Fruit fly (Drosophila melanogaster): ENCODE measurements around the gene CG12229.

Gene CG12229

dm6 chr3L:17415967-17416749 is 20.1 kb downstream of the CG12229 start:
- TF ChIP-seq CTCF (optimal IDR thresholded peaks at IDR 0.05) (no peak), CG8478 (optimal IDR thresholded peaks at IDR 0.05) (no peak)

- TF ChIP-seq CTCF (optimal IDR thresholded peaks at IDR 0.05) (no peak), CG8478 (optimal IDR thresholded peaks at IDR 0.05) (no peak)
Observed at dm6 chr3L:17412146-17412545, 24.1 kb downstream of the CG12229 start.

DNA sequence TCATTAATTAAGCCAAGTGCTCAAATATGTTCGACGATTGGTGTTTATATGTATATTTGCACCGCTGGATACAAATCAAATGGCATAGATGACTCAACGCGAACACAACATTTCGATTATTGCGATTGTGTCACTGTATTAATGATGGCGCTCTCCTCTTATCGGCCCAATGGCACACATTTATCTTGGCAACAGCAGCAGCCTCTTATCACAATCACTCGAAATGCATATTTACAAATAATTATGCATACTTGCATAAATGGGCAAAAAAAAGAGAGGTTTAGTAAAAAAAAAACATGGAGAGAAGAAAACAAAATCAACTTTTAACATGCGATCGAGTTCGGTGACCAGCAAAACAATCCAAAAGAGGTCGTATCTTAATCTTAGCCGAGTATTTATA is 25.0 kb downstream of the CG12229 start:
- no peak for TF ChIP-seq CG8478 (optimal IDR thresholded peaks at IDR 0.05)
- TF ChIP-seq CTCF (optimal IDR thresholded peaks at IDR 0.05), result no peak

DNA sequence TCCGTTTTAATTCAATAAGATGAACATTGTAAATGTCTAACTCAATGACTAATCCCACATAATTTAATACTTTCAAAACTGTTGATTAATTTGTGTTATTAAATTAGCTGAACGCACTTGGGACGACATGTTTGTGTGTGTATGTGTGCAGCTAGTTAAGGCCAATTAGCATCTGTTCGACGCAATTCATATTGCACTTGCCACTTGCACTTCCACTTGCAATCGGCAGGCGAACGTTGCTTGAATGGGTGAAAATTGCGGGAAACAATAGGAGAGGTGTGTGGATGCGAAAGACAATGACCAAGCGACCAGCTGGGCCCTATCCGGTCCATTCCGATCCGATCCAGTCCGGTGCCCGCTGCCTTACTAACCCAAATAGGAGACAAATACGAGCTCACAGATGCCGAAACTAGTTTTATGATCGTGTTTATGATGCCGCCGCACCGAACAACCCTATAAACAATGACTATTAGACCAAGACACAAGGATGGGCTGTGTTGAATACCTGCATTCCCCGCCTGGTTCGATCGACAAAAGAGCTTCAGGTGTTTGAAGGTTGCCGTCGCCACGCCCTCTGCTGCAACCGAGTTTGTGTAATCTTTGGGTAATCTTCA is 28.6 kb downstream of the CG12229 start:
- TF ChIP-seq CG8478 (optimal IDR thresholded peaks at IDR 0.05), result no peak
- no peak for TF ChIP-seq CTCF (optimal IDR thresholded peaks at IDR 0.05)

- TF ChIP-seq CG8478 (optimal IDR thresholded peaks at IDR 0.05), result no peak
- TF ChIP-seq CTCF (optimal IDR thresholded peaks at IDR 0.05), result peak in 1 of 2 experiments; percentile 35
Observed at dm6 chr3L:17407073-17407472, 29.2 kb downstream of the CG12229 start.

dm6 chr3L:17404646-17405045 is 31.6 kb downstream of the CG12229 start:
- TF ChIP-seq CG8478 (optimal IDR thresholded peaks at IDR 0.05) (no peak), CTCF (optimal IDR thresholded peaks at IDR 0.05) (no peak)

- no peak for TF ChIP-seq CTCF (optimal IDR thresholded peaks at IDR 0.05)
- TF ChIP-seq CG8478 (optimal IDR thresholded peaks at IDR 0.05), result no peak
Observed at dm6 chr3L:17403268-17403667, 33.0 kb downstream of the CG12229 start.

DNA sequence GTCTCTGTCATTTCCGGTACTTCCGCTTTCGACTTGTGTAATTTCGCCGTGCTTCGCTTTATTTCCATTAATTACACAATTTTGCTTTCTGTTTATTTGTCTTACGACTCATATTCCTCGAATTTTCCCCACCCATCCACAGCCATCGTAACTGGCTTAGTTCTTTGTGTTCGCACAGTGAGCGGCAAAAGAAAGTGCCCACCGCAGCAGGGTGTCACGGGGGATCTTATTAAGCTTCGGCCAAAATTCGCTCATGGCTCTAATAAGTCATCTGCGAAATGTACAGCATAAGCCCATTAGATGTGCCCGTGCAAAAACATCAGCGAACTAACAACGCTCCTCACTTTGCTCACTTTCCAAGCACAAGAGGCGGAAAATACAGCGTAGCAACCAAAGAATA is 33.8 kb downstream of the CG12229 start:
- TF ChIP-seq CG8478 (optimal IDR thresholded peaks at IDR 0.05) (no peak), CTCF (optimal IDR thresholded peaks at IDR 0.05) (no peak)

DNA sequence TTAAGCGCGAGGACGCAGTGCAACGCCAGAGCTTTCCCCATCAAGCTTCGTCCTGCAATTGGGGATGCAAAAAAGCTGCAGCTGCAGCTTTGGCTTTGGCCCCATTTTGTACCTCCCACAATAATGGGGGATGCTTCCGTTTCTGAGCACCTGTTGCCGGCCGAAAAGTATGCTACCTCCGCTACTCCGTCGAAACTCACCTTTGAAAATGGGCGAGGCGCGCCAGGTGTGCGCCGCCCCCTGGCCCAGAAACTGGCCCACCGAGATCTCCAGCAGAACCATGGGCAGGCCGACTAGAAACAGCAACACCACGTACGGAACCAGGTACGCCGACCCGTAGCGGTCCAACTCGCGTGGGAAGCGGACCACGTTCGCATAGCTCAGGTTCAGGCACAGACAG is 34.8 kb downstream of the CG12229 start:
- TF ChIP-seq CTCF (optimal IDR thresholded peaks at IDR 0.05) (no peak), CG8478 (optimal IDR thresholded peaks at IDR 0.05) (no peak)

- TF ChIP-seq CTCF (optimal IDR thresholded peaks at IDR 0.05), result no peak
- TF ChIP-seq CG8478 (optimal IDR thresholded peaks at IDR 0.05), result no peak
Observed at dm6 chr3L:17400911-17401310, 35.3 kb downstream of the CG12229 start.

dm6 chr3L:17399014-17399413 is 37.2 kb downstream of the CG12229 start:
- TF ChIP-seq CG8478 (optimal IDR thresholded peaks at IDR 0.05) (no peak), CTCF (optimal IDR thresholded peaks at IDR 0.05) (no peak)

DNA sequence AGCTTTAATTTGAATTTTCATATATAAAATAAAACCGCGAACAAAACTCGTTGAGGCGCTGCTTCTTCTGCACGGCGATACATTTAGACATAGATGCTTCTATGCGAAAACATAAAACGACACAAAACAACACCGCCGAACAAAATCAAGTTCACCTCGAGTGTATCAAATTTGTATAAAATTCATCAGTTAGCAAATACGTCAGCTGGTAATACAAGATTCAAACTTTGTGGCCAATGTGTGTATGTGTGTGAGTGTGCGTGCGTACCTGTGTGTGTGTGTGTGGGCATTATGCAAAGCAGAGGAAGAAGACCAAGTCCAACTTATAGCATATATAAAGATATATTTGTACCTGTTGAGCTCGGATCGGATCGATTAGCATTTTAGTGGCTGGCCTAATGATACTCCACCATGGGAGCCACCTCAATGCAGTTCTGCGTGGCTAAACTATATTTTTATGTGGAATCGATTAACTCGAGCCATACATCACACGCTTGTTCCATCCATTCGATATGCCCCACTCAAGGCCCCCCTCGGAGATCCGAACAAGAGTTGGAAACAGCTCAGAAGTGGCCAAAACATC is 41.7 kb downstream of the CG12229 start:
- no peak for TF ChIP-seq CTCF (optimal IDR thresholded peaks at IDR 0.05)
- no peak for TF ChIP-seq CG8478 (optimal IDR thresholded peaks at IDR 0.05)

- TF ChIP-seq CTCF (optimal IDR thresholded peaks at IDR 0.05) (no peak), CG8478 (optimal IDR thresholded peaks at IDR 0.05) (no peak)
Observed at dm6 chr3L:17393098-17393497, 43.1 kb downstream of the CG12229 start.

DNA sequence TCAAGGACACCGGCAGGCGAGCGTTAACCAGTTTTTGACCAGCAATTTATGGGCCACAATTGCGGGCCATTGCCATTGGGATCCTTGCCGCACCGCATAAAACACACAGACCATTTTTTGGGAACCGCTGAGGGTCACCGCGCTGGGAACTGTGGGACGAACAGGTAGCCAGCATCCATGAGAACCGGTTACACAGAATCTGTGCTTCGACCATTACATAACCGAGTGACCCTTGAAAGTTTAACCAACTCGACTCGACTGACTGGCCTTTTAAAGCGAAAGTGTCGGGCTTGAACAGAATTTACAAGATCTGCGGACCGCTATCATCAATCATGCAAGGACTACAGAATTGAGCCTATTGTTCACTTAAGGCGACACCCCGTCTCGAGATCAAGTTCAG is 43.8 kb downstream of the CG12229 start:
- TF ChIP-seq CG8478 (optimal IDR thresholded peaks at IDR 0.05) (no peak), CTCF (optimal IDR thresholded peaks at IDR 0.05) (no peak)

DNA sequence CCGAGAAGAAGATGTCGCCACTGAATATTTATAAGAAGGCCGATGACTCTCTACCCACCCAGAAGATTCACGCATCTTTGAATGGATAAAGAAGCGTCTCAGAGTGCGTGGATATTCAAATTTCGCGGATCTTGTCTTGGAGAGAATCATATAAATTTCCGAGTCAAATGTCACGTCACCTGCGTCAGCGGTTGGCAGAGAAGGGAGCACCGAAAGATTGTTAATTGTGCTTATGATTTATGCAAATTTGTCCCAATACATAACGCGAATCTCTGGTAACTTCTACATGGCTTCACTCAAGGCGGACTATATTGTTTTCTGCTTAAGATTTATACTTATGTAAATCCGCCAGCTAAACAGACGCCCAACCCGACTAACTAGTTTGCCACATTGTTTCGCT is 45.1 kb downstream of the CG12229 start:
- TF ChIP-seq CTCF (optimal IDR thresholded peaks at IDR 0.05), result no peak
- no peak for TF ChIP-seq CG8478 (optimal IDR thresholded peaks at IDR 0.05)

- TF ChIP-seq CG8478 (optimal IDR thresholded peaks at IDR 0.05), result no peak
- no peak for TF ChIP-seq CTCF (optimal IDR thresholded peaks at IDR 0.05)
Observed at dm6 chr3L:17388895-17389294, 47.3 kb downstream of the CG12229 start, which contains the start of gene CG13731. Gene CG13731 (minus strand): TSS chr3L:17388956.
